Worm (Caenorhabditis elegans) whole organism, L1 larva: ENCODE results near the gene C06C6.8.

Source experiments
- C16A3.4 ChIP-seq: fragments of 150-350 bp; optimal IDR thresholded peaks from 2 replicates; lab custom pipeline; 2014; ENCODE audit warnings: missing biosample characterization, missing genetic modification characterization
- ama-1 ChIP-seq: fragments of 150-350 bp; optimal IDR thresholded peaks from 2 replicates; lab custom pipeline; 2014
- ceh-82 ChIP-seq, 3 experiments: fragments of 150-350 bp in 1 of 3; sonication (generic microtip) in 2 of 3; optimal IDR thresholded peaks; 2 replicates each; lab custom pipeline; 2014 to 2017; ENCODE audit warnings: missing biosample characterization in 3 of 3, missing genetic modification characterization in 3 of 3
- fos-1 ChIP-seq: fragments of 150-350 bp; optimal IDR thresholded peaks from 2 replicates; lab custom pipeline; 2014; ENCODE audit warnings: missing biosample characterization, missing genetic modification characterization
- mdl-1 ChIP-seq, 2 experiments: fragments of 150-350 bp; optimal IDR thresholded peaks; 2 replicates each; lab custom pipeline; 2014 to 2017; ENCODE audit warnings: missing biosample characterization in 2 of 2, missing genetic modification characterization in 2 of 2, inconsistent platforms in 1 of 2
- skn-1 ChIP-seq: fragments of 150-350 bp; optimal IDR thresholded peaks from 2 replicates; lab custom pipeline; 2014; ENCODE audit warnings: missing biosample characterization, missing genetic modification characterization
- unc-130 ChIP-seq: fragments of 150-350 bp; optimal IDR thresholded peaks from 2 replicates; lab custom pipeline; 2017; ENCODE audit warnings: missing biosample characterization, missing genetic modification characterization, inconsistent platforms

DNA sequence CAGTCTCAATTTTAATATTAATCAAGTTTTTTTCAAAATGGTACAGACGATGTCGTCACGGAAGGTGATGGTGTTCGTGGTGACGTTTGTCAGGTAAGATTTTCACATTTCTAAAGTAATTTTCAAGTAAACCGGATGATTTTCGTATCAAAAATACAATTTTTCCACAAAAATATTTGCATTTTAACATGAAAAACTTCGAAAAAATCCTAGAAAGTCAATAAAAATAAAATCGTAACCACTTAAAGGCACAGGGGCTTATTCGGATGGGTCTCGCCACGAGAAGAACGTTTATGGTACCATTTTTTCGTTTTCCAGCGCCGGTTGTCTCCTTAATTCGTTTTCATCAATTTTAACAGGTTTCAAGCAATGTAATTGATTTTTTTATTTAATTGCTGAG lies 27.4 kb downstream of the C06C6.8 start, which contains the start of gene T10C6.6:
- TF ChIP-seq fos-1 (tag; lab: Kevin White, UChicago) (no peak), skn-1 (tag; lab: Kevin White, UChicago) (no peak), ama-1 (lab: Kevin White, UChicago) (no peak), ceh-82 (tag; optimal IDR thresholded peaks at IDR 0.05; lab: Kevin White, UChicago) (no peak), C16A3.4 (tag; lab: Kevin White, UChicago) (no peak), unc-130 (no peak), mdl-1 (tag; optimal IDR thresholded peaks at IDR 0.05; lab: Kevin White, UChicago) (no peak)
